Worm (Caenorhabditis elegans): ENCODE data around the gene F43D2.6.

- no peak for TF ChIP-seq ceh-36 (tag; optimal IDR thresholded peaks at IDR 0.05)
- no peak for TF ChIP-seq hmbx-1 (tag; optimal IDR thresholded peaks at IDR 0.05)
- no peak for TF ChIP-seq ama-1 (optimal IDR thresholded peaks at IDR 0.05)
- no peak for TF ChIP-seq flt-1 (GFP tag; IDR thresholded peaks at IDR 0.05)
- no peak for TF ChIP-seq hnd-1 (tag; optimal IDR thresholded peaks at IDR 0.05)
- TF ChIP-seq scrt-1 (GFP tag; IDR thresholded peaks at IDR 0.05): no peak
These were observed 49.6 kb downstream of the F43D2.6 start, which contains the start of gene Y40H4A.2 for ce11 chrV:14585351-14585750.

Measured in whole organism, early embryonic.